Worm (Caenorhabditis elegans) whole organism, L4 larva: ENCODE measurements around the gene F16G10.7.

ENCODE experiments used
- F37D6.2 ChIP-seq: sonication (generic microtip); optimal IDR thresholded peaks from 2 replicates; lab custom pipeline; 2016; ENCODE audit warnings: mild to moderate bottlenecking, missing genetic modification characterization, missing compliant biosample characterization
- F44E2.7 ChIP-seq: fragments of 200-800 bp; sonication (Bioruptor generic); IDR thresholded peaks from 2 replicates; pipeline ENCODE4 v2.1.2; 2022; ENCODE audit warnings: missing genetic modification characterization, missing compliant biosample characterization
- F49E8.2 ChIP-seq: sonication (generic microtip); optimal IDR thresholded peaks from 2 replicates; lab custom pipeline; 2016; ENCODE audit warnings: missing compliant biosample characterization, mild to moderate bottlenecking, missing genetic modification characterization, borderline replicate concordance
- R02D3.7 ChIP-seq: fragments of 150-350 bp; sonication (generic microtip); optimal IDR thresholded peaks from 3 replicates; lab custom pipeline; 2014; ENCODE audit warnings: missing biosample characterization, missing genetic modification characterization
- T26A8.4 ChIP-seq: fragments of 200-800 bp; sonication (Bioruptor generic); IDR thresholded peaks from 2 replicates; pipeline ENCODE4 v1.3.6; 2022; ENCODE audit warnings: missing genetic modification characterization, missing compliant biosample characterization
- ceh-20 ChIP-seq: fragments of 200-800 bp; sonication (Bioruptor generic); IDR thresholded peaks from 2 replicates; pipeline ENCODE4 v1.3.6; 2022; ENCODE audit warnings: missing genetic modification reagents, missing genetic modification characterization, missing compliant biosample characterization
- ceh-44 ChIP-seq: fragments of 200-800 bp; sonication (Bioruptor generic); IDR thresholded peaks from 2 replicates; pipeline ENCODE4 v1.3.6; 2022; ENCODE audit warnings: missing genetic modification reagents, missing genetic modification characterization, missing compliant biosample characterization
- ceh-62 ChIP-seq: sonication (generic microtip); optimal IDR thresholded peaks from 2 replicates; lab custom pipeline; 2017; ENCODE audit warnings: missing biosample characterization, missing genetic modification characterization
- ces-1 ChIP-seq: fragments of 150-350 bp; sonication (generic microtip); optimal IDR thresholded peaks from 4 replicates; lab custom pipeline; 2014; ENCODE audit warnings: missing biosample characterization, missing genetic modification reagents, missing genetic modification characterization
- daf-12 ChIP-seq: fragments of 150-350 bp; optimal IDR thresholded peaks from 2 replicates; lab custom pipeline; 2014; ENCODE audit warnings: missing biosample characterization, missing genetic modification reagents, missing genetic modification characterization
- daf-16 ChIP-seq, 3 experiments: sonication (generic microtip); optimal IDR thresholded peaks; 2 replicates each; lab custom pipeline; 2016 to 2017; ENCODE audit warnings: missing genetic modification characterization in 3 of 3, missing genetic modification reagents in 3 of 3, mild to moderate bottlenecking in 2 of 3, missing compliant biosample characterization in 2 of 3, missing biosample characterization in 1 of 3, moderate library complexity in 1 of 3
- dpl-1 ChIP-seq: fragments of 150-350 bp; optimal IDR thresholded peaks from 2 replicates; lab custom pipeline; 2014; ENCODE audit warnings: missing biosample characterization, missing genetic modification reagents, missing genetic modification characterization
- dve-1 ChIP-seq: sonication (generic microtip); optimal IDR thresholded peaks from 2 replicates; lab custom pipeline; 2017; ENCODE audit warnings: antibody characterized with exemption, mild to moderate bottlenecking, missing genetic modification characterization, missing compliant biosample characterization; ENCODE audit not compliant: insufficient read depth
- gei-8 ChIP-seq: fragments of 200-800 bp; sonication (Bioruptor generic); optimal IDR thresholded peaks from 2 replicates; lab custom pipeline; 2018; ENCODE audit warnings: mild to moderate bottlenecking, missing genetic modification characterization, missing compliant biosample characterization
- hif-1 ChIP-seq, 2 experiments: sonication (generic microtip); optimal IDR thresholded peaks; 2 replicates each; lab custom pipeline; 2016 to 2017; ENCODE audit warnings: missing compliant biosample characterization in 2 of 2, missing genetic modification characterization in 2 of 2, missing genetic modification reagents in 2 of 2, missing genotype in 2 of 2, mild to moderate bottlenecking in 1 of 2
- hlh-11 ChIP-seq: fragments of 200-800 bp; sonication (Bioruptor generic); optimal IDR thresholded peaks from 2 replicates; lab custom pipeline; 2018; ENCODE audit warnings: mild to moderate bottlenecking, missing genetic modification characterization, missing compliant biosample characterization
- hlh-30 ChIP-seq: sonication (generic microtip); optimal IDR thresholded peaks from 2 replicates; lab custom pipeline; 2017; ENCODE audit warnings: antibody characterized with exemption, mild to moderate bottlenecking, missing genetic modification characterization, missing compliant biosample characterization; ENCODE audit not compliant: insufficient read depth
- jun-1 ChIP-seq: fragments of 150-350 bp; optimal IDR thresholded peaks from 2 replicates; lab custom pipeline; 2014; ENCODE audit warnings: missing biosample characterization, missing genetic modification reagents, missing genetic modification characterization
- lin-15B ChIP-seq: fragments of 150-350 bp; sonication (generic microtip); optimal IDR thresholded peaks from 3 replicates; lab custom pipeline; 2014; ENCODE audit warnings: missing biosample characterization, missing genetic modification characterization
- lin-29 ChIP-seq: fragments of 200-800 bp; sonication (Bioruptor generic); IDR thresholded peaks from 2 replicates; pipeline ENCODE4 v1.3.6; 2022; ENCODE audit warnings: missing genetic modification reagents, missing genetic modification characterization, missing compliant biosample characterization
- lir-3 ChIP-seq: sonication (generic microtip); optimal IDR thresholded peaks from 2 replicates; lab custom pipeline; 2016; ENCODE audit warnings: mild to moderate bottlenecking, missing genetic modification characterization, missing compliant biosample characterization
- lsy-2 ChIP-seq, 2 experiments: fragments of 150-350 bp in 1 of 2; sonication (generic microtip) in 1 of 2; optimal IDR thresholded peaks; 2 replicates each; lab custom pipeline; 2014 to 2017; ENCODE audit warnings: missing biosample characterization in 2 of 2, missing genetic modification characterization in 2 of 2
- madf-5 ChIP-seq, 2 experiments: fragments of 200-800 bp; sonication (Bioruptor generic); IDR thresholded peaks; 2 replicates each; pipeline ENCODE4 v1.3.6; 2022; ENCODE audit warnings: missing compliant biosample characterization in 2 of 2, missing genetic modification characterization in 2 of 2
- mep-1 ChIP-seq: fragments of 150-350 bp; sonication (generic microtip); optimal IDR thresholded peaks from 3 replicates; lab custom pipeline; 2014; ENCODE audit warnings: missing biosample characterization, missing genetic modification characterization
- mxl-2 ChIP-seq: fragments of 200-800 bp; sonication (Bioruptor generic); conservative IDR thresholded peaks from 2 replicates; pipeline ENCODE4 v1.3.6; 2022; ENCODE audit warnings: missing genetic modification reagents, missing genetic modification characterization, missing compliant biosample characterization
- mxl-3 ChIP-seq: fragments of 200-800 bp; sonication (Bioruptor generic); optimal IDR thresholded peaks from 2 replicates; lab custom pipeline; 2018; ENCODE audit warnings: mild to moderate bottlenecking, missing genetic modification characterization, missing compliant biosample characterization
- nhr-102 ChIP-seq: sonication (generic microtip); optimal IDR thresholded peaks from 2 replicates; lab custom pipeline; 2016; ENCODE audit warnings: mild to moderate bottlenecking, missing genetic modification characterization, moderate library complexity, missing compliant biosample characterization
- nhr-25 ChIP-seq: sonication (generic microtip); optimal IDR thresholded peaks from 2 replicates; lab custom pipeline; 2017; ENCODE audit warnings: missing genetic modification characterization, mild to moderate bottlenecking, missing compliant biosample characterization, antibody characterized with exemption, moderate library complexity, borderline replicate concordance; ENCODE audit not compliant: insufficient read depth
- nhr-28 ChIP-seq: fragments of 150-350 bp; optimal IDR thresholded peaks from 2 replicates; lab custom pipeline; 2014; ENCODE audit warnings: missing biosample characterization, missing genetic modification characterization
- nhr-42 ChIP-seq: fragments of 200-800 bp; sonication (Bioruptor generic); IDR thresholded peaks from 2 replicates; pipeline ENCODE4 v1.3.6; 2022; ENCODE audit warnings: missing genetic modification characterization, missing compliant biosample characterization
- nhr-6 ChIP-seq: fragments of 150-350 bp; optimal IDR thresholded peaks from 2 replicates; lab custom pipeline; 2014; ENCODE audit warnings: missing biosample characterization, missing genetic modification characterization
- nhr-76 ChIP-seq: fragments of 150-350 bp; optimal IDR thresholded peaks from 2 replicates; lab custom pipeline; 2014; ENCODE audit warnings: missing biosample characterization, missing genetic modification characterization
- pqm-1 ChIP-seq: sonication (generic microtip); optimal IDR thresholded peaks from 2 replicates; lab custom pipeline; 2017; ENCODE audit warnings: missing biosample characterization, missing genetic modification characterization
- saeg-2 ChIP-seq: fragments of 200-800 bp; sonication (Bioruptor generic); IDR thresholded peaks from 2 replicates; pipeline ENCODE4 v1.3.6; 2022; ENCODE audit warnings: missing genetic modification reagents, missing genetic modification characterization, missing compliant biosample characterization
- unc-130 ChIP-seq: sonication (generic microtip); optimal IDR thresholded peaks from 2 replicates; lab custom pipeline; 2016; ENCODE audit warnings: missing genetic modification reagents, missing genetic modification characterization, missing compliant biosample characterization
- ztf-7 ChIP-seq: fragments of 150-350 bp; optimal IDR thresholded peaks from 2 replicates; lab custom pipeline; 2014; ENCODE audit warnings: missing biosample characterization, missing genetic modification characterization

The F16G10.7 gene

DNA sequence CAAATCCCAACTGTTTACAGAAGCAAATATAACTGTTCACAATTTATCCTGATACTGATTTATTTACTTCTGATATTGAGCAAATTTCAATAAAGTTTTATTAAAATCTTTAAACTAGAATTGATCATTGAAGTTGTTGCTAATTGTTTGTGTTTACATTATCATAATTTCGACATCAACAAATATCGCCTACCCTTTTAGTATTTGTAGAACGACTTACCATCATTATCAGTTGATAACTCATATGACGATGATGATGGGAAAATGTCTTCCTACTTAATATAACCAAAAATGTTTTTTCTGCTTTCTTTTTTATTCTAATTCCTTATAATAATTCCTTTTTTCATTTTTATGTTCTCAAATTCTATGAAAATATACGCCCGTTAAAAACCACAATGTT lies 40.6 kb upstream of the F16G10.7 start:
- TF ChIP-seq lsy-2 (tag; optimal IDR thresholded peaks at IDR 0.05; lab: Kevin White, UChicago) (peak in 1 of 2 experiments; percentile 44), daf-16 (GFP tag; optimal IDR thresholded peaks at IDR 0.05; lab: Kevin White, UChicago) (no peak), daf-16 (tag; optimal IDR thresholded peaks at IDR 0.05; lab: Kevin White, UChicago) (peak; percentile 99), dve-1 (tag; lab: Kevin White, UChicago) (peak; percentile 22), ztf-7 (tag; lab: Kevin White, UChicago) (peak; percentile 96), lin-29 (no peak), saeg-2 (GFP tag; lab: Robert Waterston, UW) (no peak), hlh-30 (tag; lab: Kevin White, UChicago) (peak; percentile 7), nhr-28 (tag; lab: Kevin White, UChicago) (no peak), dpl-1 (GFP tag; lab: Kevin White, UChicago) (no peak), mep-1 (tag; lab: Kevin White, UChicago) (peak; percentile 53), hif-1 (tag; optimal IDR thresholded peaks at IDR 0.05; lab: Kevin White, UChicago) (no peak), ceh-20 (GFP tag; lab: Robert Waterston, UW) (no peak), nhr-42 (GFP tag; lab: Robert Waterston, UW) (no peak), nhr-76 (tag; lab: Kevin White, UChicago) (no peak), lin-15B (tag; lab: Kevin White, UChicago) (no peak), hlh-11 (tag; lab: Kevin White, UChicago) (no peak), ceh-44 (GFP tag; lab: Robert Waterston, UW) (no peak)

- TF ChIP-seq T26A8.4 (GFP tag; lab: Robert Waterston, UW): no peak
- no peak for TF ChIP-seq ceh-20 (GFP tag; lab: Robert Waterston, UW)
- no peak for TF ChIP-seq daf-12
- no peak for TF ChIP-seq jun-1 (tag; lab: Kevin White, UChicago)
- TF ChIP-seq daf-16 (GFP tag; optimal IDR thresholded peaks at IDR 0.05; lab: Kevin White, UChicago): no peak
- TF ChIP-seq daf-16 (tag; optimal IDR thresholded peaks at IDR 0.05; lab: Kevin White, UChicago): no peak
- no peak for TF ChIP-seq F49E8.2 (tag; lab: Kevin White, UChicago)
- no peak for TF ChIP-seq unc-130 (GFP tag; lab: Kevin White, UChicago)
- no peak for TF ChIP-seq ceh-62
- TF ChIP-seq nhr-102 (tag; lab: Kevin White, UChicago): no peak
- TF ChIP-seq R02D3.7 (tag; lab: Kevin White, UChicago): no peak
- TF ChIP-seq nhr-6: no peak
- TF ChIP-seq gei-8 (GFP tag; lab: Kevin White, UChicago): no peak
- TF ChIP-seq F44E2.7 (GFP tag; lab: Robert Waterston, UW): no peak
- no peak for TF ChIP-seq madf-5 (GFP tag; IDR thresholded peaks at IDR 0.05; lab: Robert Waterston, UW)
Observed at ce11 chrII:2418836-2419235, 38.8 kb upstream of the F16G10.7 start, which contains the start of gene fbxc-20. fbxc-20 (plus strand) TSS chrII:2419136.

- no peak for TF ChIP-seq lin-15B (tag; lab: Kevin White, UChicago)
- TF ChIP-seq nhr-25 (tag; lab: Kevin White, UChicago): no peak
- no peak for TF ChIP-seq lir-3
- no peak for TF ChIP-seq mxl-3 (GFP tag; lab: Kevin White, UChicago)
- no peak for TF ChIP-seq ces-1
- TF ChIP-seq F37D6.2 (tag; lab: Kevin White, UChicago): no peak
- TF ChIP-seq nhr-28 (tag; lab: Kevin White, UChicago): peak; percentile 32
- TF ChIP-seq daf-16 (GFP tag; optimal IDR thresholded peaks at IDR 0.05; lab: Kevin White, UChicago): no peak
- TF ChIP-seq daf-16 (tag; optimal IDR thresholded peaks at IDR 0.05; lab: Kevin White, UChicago): peak; percentile 80
- peak; percentile 45 for TF ChIP-seq pqm-1 (tag; lab: Kevin White, UChicago)
- no peak for TF ChIP-seq mxl-2
- TF ChIP-seq, all 104 proteins: peak for 3
Observed at ce11 chrII:2417889-2418288, 37.8 kb upstream of the F16G10.7 start, which contains the start of the genes F42G2.5 and F42G2.7. F42G2.5 (minus strand) TSS chrII:2417989. F42G2.7 (plus strand) TSS chrII:2418158.
